Worm (Caenorhabditis elegans) whole organism, L4 larva: Measurements from ENCODE around the gene ZK666.15.

ENCODE experiments used
- F26F4.8 ChIP-seq: fragments of 200-800 bp; sonication (Bioruptor generic); conservative IDR thresholded peaks from 2 replicates; pipeline ENCODE4 v1.3.6; 2022; ENCODE audit warnings: missing genetic modification characterization, missing compliant biosample characterization
- F49E8.2 ChIP-seq: sonication (generic microtip); optimal IDR thresholded peaks from 2 replicates; lab custom pipeline; 2016; ENCODE audit warnings: missing compliant biosample characterization, mild to moderate bottlenecking, missing genetic modification characterization, borderline replicate concordance
- R02D3.7 ChIP-seq: fragments of 150-350 bp; sonication (generic microtip); optimal IDR thresholded peaks from 3 replicates; lab custom pipeline; 2014; ENCODE audit warnings: missing biosample characterization, missing genetic modification characterization
- T20F7.1 ChIP-seq: fragments of 200-800 bp; sonication (Bioruptor generic); optimal IDR thresholded peaks from 2 replicates; lab custom pipeline; 2018; ENCODE audit warnings: mild to moderate bottlenecking, missing genetic modification characterization, missing compliant biosample characterization
- Y105C5A.15 ChIP-seq: fragments of 200-800 bp; sonication (Bioruptor generic); IDR thresholded peaks from 2 replicates; pipeline ENCODE4 v1.3.6; 2022; ENCODE audit warnings: missing genetic modification characterization, missing compliant biosample characterization
- Y5F2A.4 ChIP-seq: fragments of 200-800 bp; sonication (Bioruptor generic); optimal IDR thresholded peaks from 2 replicates; lab custom pipeline; 2018; ENCODE audit warnings: mild to moderate bottlenecking, missing genetic modification characterization, missing compliant biosample characterization
- aha-1 ChIP-seq: fragments of 150-350 bp; peaks from one replicate; lab custom pipeline; 2014; ENCODE audit warnings: missing biosample characterization, missing genetic modification characterization
- aly-2 ChIP-seq: sonication (generic microtip); optimal IDR thresholded peaks from 2 replicates; lab custom pipeline; 2018; ENCODE audit warnings: missing biosample characterization, missing genetic modification characterization
- ama-1 ChIP-seq: fragments of 150-350 bp; optimal IDR thresholded peaks from 2 replicates; lab custom pipeline; 2014; ENCODE audit warnings: inconsistent platforms, mixed read lengths
- arid-1 ChIP-seq: fragments of 200-800 bp; sonication (Bioruptor generic); conservative IDR thresholded peaks from 2 replicates; pipeline ENCODE4 v1.3.6; 2022; ENCODE audit warnings: missing genetic modification reagents, missing genetic modification characterization, missing compliant biosample characterization
- attf-4 ChIP-seq: sonication (generic microtip); optimal IDR thresholded peaks from 3 replicates; lab custom pipeline; 2017; ENCODE audit warnings: missing biosample characterization, missing genetic modification characterization
- ceh-82 ChIP-seq: sonication (generic microtip); optimal IDR thresholded peaks from 2 replicates; lab custom pipeline; 2017; ENCODE audit warnings: missing biosample characterization, missing genetic modification characterization
- cey-2 ChIP-seq: sonication (generic microtip); optimal IDR thresholded peaks from 3 replicates; lab custom pipeline; 2017; ENCODE audit warnings: missing genetic modification characterization, mild to moderate bottlenecking, missing compliant biosample characterization, antibody characterized with exemption, borderline replicate concordance; ENCODE audit not compliant: insufficient read depth
- ctbp-1 ChIP-seq: fragments of 200-800 bp; sonication (Bioruptor generic); IDR thresholded peaks from 2 replicates; pipeline ENCODE4 v1.3.6; 2022; ENCODE audit warnings: missing genetic modification reagents, missing genetic modification characterization, missing compliant biosample characterization
- dmd-6 ChIP-seq: fragments of 200-800 bp; sonication (Bioruptor generic); IDR thresholded peaks from 2 replicates; pipeline ENCODE4 v1.3.6; 2022; ENCODE audit warnings: missing genetic modification reagents, missing genetic modification characterization, missing compliant biosample characterization
- dpl-1 ChIP-seq: fragments of 150-350 bp; optimal IDR thresholded peaks from 2 replicates; lab custom pipeline; 2014; ENCODE audit warnings: missing biosample characterization, missing genetic modification reagents, missing genetic modification characterization
- dve-1 ChIP-seq: sonication (generic microtip); optimal IDR thresholded peaks from 2 replicates; lab custom pipeline; 2017; ENCODE audit warnings: antibody characterized with exemption, mild to moderate bottlenecking, missing genetic modification characterization, missing compliant biosample characterization; ENCODE audit not compliant: insufficient read depth
- fkh-10 ChIP-seq: fragments of 150-350 bp; optimal IDR thresholded peaks from 2 replicates; lab custom pipeline; 2014; ENCODE audit warnings: missing biosample characterization, missing genetic modification reagents, missing genetic modification characterization
- hmg-1.1 ChIP-seq: fragments of 200-800 bp; sonication (Bioruptor generic); IDR thresholded peaks from 2 replicates; pipeline ENCODE4 v1.3.6; 2022; ENCODE audit warnings: missing genetic modification reagents, missing genetic modification characterization, missing compliant biosample characterization
- jun-1 ChIP-seq: fragments of 150-350 bp; optimal IDR thresholded peaks from 2 replicates; lab custom pipeline; 2014; ENCODE audit warnings: missing biosample characterization, missing genetic modification reagents, missing genetic modification characterization
- lim-7 ChIP-seq: fragments of 200-800 bp; sonication (Bioruptor generic); IDR thresholded peaks from 2 replicates; pipeline ENCODE4 v1.3.6; 2022; ENCODE audit warnings: missing genetic modification characterization, missing compliant biosample characterization
- lin-15B ChIP-seq: fragments of 150-350 bp; sonication (generic microtip); optimal IDR thresholded peaks from 3 replicates; lab custom pipeline; 2014; ENCODE audit warnings: missing biosample characterization, missing genetic modification characterization
- lsy-2 ChIP-seq, 2 experiments: fragments of 150-350 bp in 1 of 2; sonication (generic microtip) in 1 of 2; optimal IDR thresholded peaks; 2 replicates each; lab custom pipeline; 2014 to 2017; ENCODE audit warnings: missing biosample characterization in 2 of 2, missing genetic modification characterization in 2 of 2
- madf-9 ChIP-seq: fragments of 200-800 bp; sonication (Bioruptor generic); conservative IDR thresholded peaks from 2 replicates; pipeline ENCODE4 v1.3.6; 2022; ENCODE audit warnings: missing genetic modification reagents, missing genetic modification characterization, missing compliant biosample characterization
- mep-1 ChIP-seq: fragments of 150-350 bp; sonication (generic microtip); optimal IDR thresholded peaks from 3 replicates; lab custom pipeline; 2014; ENCODE audit warnings: missing biosample characterization, missing genetic modification characterization
- mes-2 ChIP-seq: sonication (generic microtip); optimal IDR thresholded peaks from 2 replicates; lab custom pipeline; 2016; ENCODE audit warnings: missing genotype, mild to moderate bottlenecking, missing genetic modification characterization, missing compliant biosample characterization; ENCODE audit not compliant: poor library complexity, severe bottlenecking
- mxl-2 ChIP-seq: fragments of 200-800 bp; sonication (Bioruptor generic); conservative IDR thresholded peaks from 2 replicates; pipeline ENCODE4 v1.3.6; 2022; ENCODE audit warnings: missing genetic modification reagents, missing genetic modification characterization, missing compliant biosample characterization
- nhr-10 ChIP-seq: fragments of 150-350 bp; optimal IDR thresholded peaks from 2 replicates; lab custom pipeline; 2014; ENCODE audit warnings: missing biosample characterization, missing genetic modification characterization
- nhr-102 ChIP-seq: sonication (generic microtip); optimal IDR thresholded peaks from 2 replicates; lab custom pipeline; 2016; ENCODE audit warnings: mild to moderate bottlenecking, missing genetic modification characterization, moderate library complexity, missing compliant biosample characterization
- nhr-11 ChIP-seq: fragments of 150-350 bp; optimal IDR thresholded peaks from 2 replicates; lab custom pipeline; 2014; ENCODE audit warnings: missing biosample characterization, missing genetic modification characterization
- nhr-25 ChIP-seq: sonication (generic microtip); optimal IDR thresholded peaks from 2 replicates; lab custom pipeline; 2017; ENCODE audit warnings: missing genetic modification characterization, mild to moderate bottlenecking, missing compliant biosample characterization, antibody characterized with exemption, moderate library complexity, borderline replicate concordance; ENCODE audit not compliant: insufficient read depth
- nhr-28 ChIP-seq: fragments of 150-350 bp; optimal IDR thresholded peaks from 2 replicates; lab custom pipeline; 2014; ENCODE audit warnings: missing biosample characterization, missing genetic modification characterization
- nhr-76 ChIP-seq: fragments of 150-350 bp; optimal IDR thresholded peaks from 2 replicates; lab custom pipeline; 2014; ENCODE audit warnings: missing biosample characterization, missing genetic modification characterization
- pha-4 ChIP-seq, 2 experiments: fragments of 150-350 bp in 1 of 2; fragments of 200-800 bp in 1 of 2; sonication (Bioruptor generic) in 1 of 2; IDR thresholded peaks in 1 of 2; optimal IDR thresholded peaks in 1 of 2; 2 replicates each; pipeline versions ENCODE4 v1.3.6 to Lab custom; 2014 to 2022; ENCODE audit warnings: missing genetic modification characterization in 2 of 2, missing genetic modification reagents in 2 of 2, missing biosample characterization in 1 of 2, missing compliant biosample characterization in 1 of 2
- rbr-2 ChIP-seq: sonication (generic microtip); optimal IDR thresholded peaks from 2 replicates; lab custom pipeline; 2016; ENCODE audit warnings: missing genotype, missing genetic modification characterization, missing compliant biosample characterization
- saeg-2 ChIP-seq: fragments of 200-800 bp; sonication (Bioruptor generic); IDR thresholded peaks from 2 replicates; pipeline ENCODE4 v1.3.6; 2022; ENCODE audit warnings: missing genetic modification reagents, missing genetic modification characterization, missing compliant biosample characterization
- set-16 ChIP-seq: fragments of 200-800 bp; sonication (Bioruptor generic); IDR thresholded peaks from 2 replicates; pipeline ENCODE4 v1.3.6; 2022; ENCODE audit warnings: missing genetic modification reagents, missing genetic modification characterization, missing compliant biosample characterization
- skn-1 ChIP-seq: fragments of 150-350 bp; optimal IDR thresholded peaks from 2 replicates; lab custom pipeline; 2014; ENCODE audit warnings: missing biosample characterization, missing genetic modification characterization
- snpc-1.2 ChIP-seq: fragments of 200-800 bp; sonication (Bioruptor generic); IDR thresholded peaks from 2 replicates; pipeline ENCODE4 v1.3.6; 2022; ENCODE audit warnings: missing genetic modification reagents, missing genetic modification characterization, missing compliant biosample characterization
- spr-1 ChIP-seq: sonication (generic microtip); optimal IDR thresholded peaks from 2 replicates; lab custom pipeline; 2016; ENCODE audit warnings: mild to moderate bottlenecking, missing genetic modification characterization, missing compliant biosample characterization
- tag-97 ChIP-seq: fragments of 200-800 bp; sonication (Bioruptor generic); IDR thresholded peaks from 2 replicates; pipeline ENCODE4 v1.3.6; 2022; ENCODE audit warnings: missing genetic modification characterization, missing compliant biosample characterization
- tra-1 ChIP-seq: fragments of 200-800 bp; sonication (Bioruptor generic); IDR thresholded peaks from 2 replicates; pipeline ENCODE4 v1.3.6; 2022; ENCODE audit warnings: missing genetic modification reagents, missing genetic modification characterization, missing compliant biosample characterization
- unc-130 ChIP-seq: sonication (generic microtip); optimal IDR thresholded peaks from 2 replicates; lab custom pipeline; 2016; ENCODE audit warnings: missing genetic modification reagents, missing genetic modification characterization, missing compliant biosample characterization
- zag-1 ChIP-seq: fragments of 150-350 bp; optimal IDR thresholded peaks from 2 replicates; lab custom pipeline; 2014; ENCODE audit warnings: missing biosample characterization, missing genetic modification characterization
- zfp-2 ChIP-seq: sonication (generic microtip); optimal IDR thresholded peaks from 2 replicates; lab custom pipeline; 2016; ENCODE audit warnings: mild to moderate bottlenecking, missing genetic modification characterization, missing compliant biosample characterization
- zfp-3 ChIP-seq: fragments of 200-800 bp; sonication (Bioruptor generic); conservative IDR thresholded peaks from 2 replicates; pipeline ENCODE4 v1.3.6; 2022; ENCODE audit warnings: missing genetic modification reagents, missing genetic modification characterization, missing compliant biosample characterization
- zip-11 ChIP-seq: fragments of 200-800 bp; sonication (Bioruptor generic); IDR thresholded peaks from 2 replicates; pipeline ENCODE4 v1.3.6; 2022; ENCODE audit warnings: missing genetic modification characterization, missing compliant biosample characterization

Gene ZK666.15

ce11 chrII:10527649-10528134 is 40.9 kb downstream of the ZK666.15 start, which contains the start of gene mab-10 (continued):
- peak; percentile 44 for TF ChIP-seq dmd-6 (GFP tag; lab: Robert Waterston, UW)
- no peak for TF ChIP-seq snpc-1.2
- TF ChIP-seq nhr-11 (tag; lab: Kevin White, UChicago), result peak; percentile 37
- no peak for TF ChIP-seq arid-1
- no peak for TF ChIP-seq skn-1 (tag; lab: Kevin White, UChicago)
- TF ChIP-seq madf-9 (GFP tag; lab: Robert Waterston, UW), result no peak
- TF ChIP-seq F26F4.8 (GFP tag; lab: Robert Waterston, UW), result no peak
- TF ChIP-seq jun-1 (tag; lab: Kevin White, UChicago), result no peak
- TF ChIP-seq ctbp-1 (GFP tag; lab: Robert Waterston, UW), result 0 out of 2 replicates have a peak, but pooled peaks have one; percentile 41
- TF ChIP-seq mes-2 (tag; lab: Kevin White, UChicago), result peak; percentile 55
- no peak for TF ChIP-seq cey-2
- TF ChIP-seq nhr-25 (tag; lab: Kevin White, UChicago), result peak; percentile 85
- TF ChIP-seq rbr-2 (tag; lab: Kevin White, UChicago), result peak; percentile 52

DNA sequence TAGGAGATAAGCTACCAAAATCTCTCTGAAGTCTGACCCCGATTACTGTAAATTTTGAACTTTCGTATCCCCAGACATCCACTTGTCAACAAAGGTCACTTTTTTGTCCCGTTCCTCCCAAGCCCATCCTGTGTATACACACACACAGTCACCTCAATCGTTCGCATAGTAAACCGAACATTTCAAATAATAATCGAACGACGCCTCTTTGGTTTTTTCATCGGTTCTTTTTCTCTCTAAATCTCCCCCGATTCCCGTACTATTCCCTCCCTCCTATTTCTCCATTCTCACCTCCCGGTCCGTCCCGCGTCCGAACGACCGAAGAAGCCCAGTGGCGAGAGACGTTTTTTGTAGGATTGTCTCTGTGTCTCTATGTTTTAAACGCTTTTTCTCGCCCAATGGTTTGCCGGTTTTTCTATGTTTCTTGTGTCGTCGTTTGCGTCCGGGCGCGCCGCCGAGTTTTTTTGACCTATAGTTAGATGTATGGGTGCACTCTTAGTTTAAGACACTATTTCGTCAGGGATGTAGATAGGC is 42.4 kb downstream of the ZK666.15 start:
- no peak for TF ChIP-seq tag-97 (GFP tag; lab: Robert Waterston, UW)
- TF ChIP-seq zip-11 (GFP tag; lab: Robert Waterston, UW), result no peak
- TF ChIP-seq lim-7 (GFP tag; lab: Robert Waterston, UW), result no peak
- no peak for TF ChIP-seq Y5F2A.4 (GFP tag; lab: Kevin White, UChicago)
- no peak for TF ChIP-seq fkh-10 (GFP tag; lab: Kevin White, UChicago)
- no peak for TF ChIP-seq ceh-82
- no peak for TF ChIP-seq F49E8.2 (tag; lab: Kevin White, UChicago)
- TF ChIP-seq R02D3.7, result no peak
- no peak for TF ChIP-seq mxl-2 (GFP tag; lab: Robert Waterston, UW)
- no peak for TF ChIP-seq skn-1 (tag; lab: Kevin White, UChicago)
- no peak for TF ChIP-seq T20F7.1 (GFP tag; lab: Kevin White, UChicago)
- peak; percentile 28 for TF ChIP-seq nhr-28 (tag; lab: Kevin White, UChicago)
- peak in 1 of 2 experiments; percentile 28 for TF ChIP-seq lsy-2 (tag; optimal IDR thresholded peaks at IDR 0.05; lab: Kevin White, UChicago)
- TF ChIP-seq nhr-102 (tag; lab: Kevin White, UChicago), result no peak
- TF ChIP-seq saeg-2 (GFP tag; lab: Robert Waterston, UW), result no peak
- peak; percentile 34 for TF ChIP-seq mep-1 (tag; lab: Kevin White, UChicago)
- TF ChIP-seq tra-1 (GFP tag; lab: Robert Waterston, UW), result no peak
- TF ChIP-seq lin-15B (tag; lab: Kevin White, UChicago), result no peak
- no peak for TF ChIP-seq zag-1 (tag; lab: Kevin White, UChicago)
- TF ChIP-seq dve-1, result peak; percentile 78
- TF ChIP-seq hmg-1.1 (GFP tag; lab: Robert Waterston, UW), result no peak
- TF ChIP-seq mes-2 (tag; lab: Kevin White, UChicago), result no peak
- TF ChIP-seq arid-1, result 0 out of 2 replicates have a peak, but pooled peaks have one; percentile 26
- TF ChIP-seq nhr-76 (tag; lab: Kevin White, UChicago), result no peak
- peak; percentile 4 for TF ChIP-seq dpl-1 (GFP tag; lab: Kevin White, UChicago)
- no peak for TF ChIP-seq Y105C5A.15
- no peak for TF ChIP-seq attf-4
- TF ChIP-seq snpc-1.2, result no peak
- no peak for TF ChIP-seq aly-2
- TF ChIP-seq pha-4 (GFP tag; IDR thresholded peaks at IDR 0.05; lab: Robert Waterston, UW), result no peak
- TF ChIP-seq pha-4 (tag; optimal IDR thresholded peaks at IDR 0.05; lab: Kevin White, UChicago), result peak; percentile 86
- TF ChIP-seq dmd-6 (GFP tag; lab: Robert Waterston, UW), result 0 out of 2 replicates have a peak, but pooled peaks have one; percentile 24
- TF ChIP-seq unc-130, result no peak
- no peak for TF ChIP-seq nhr-10 (tag; lab: Kevin White, UChicago)
- TF ChIP-seq nhr-11 (tag; lab: Kevin White, UChicago), result no peak
- no peak for TF ChIP-seq zfp-2 (tag; lab: Kevin White, UChicago)
- TF ChIP-seq rbr-2 (tag; lab: Kevin White, UChicago), result peak; percentile 27
- TF ChIP-seq spr-1, result peak; percentile 30
- TF ChIP-seq zfp-3 (GFP tag; lab: Robert Waterston, UW), result no peak
- no peak; the same call in 1 of the 2 replicates for TF ChIP-seq set-16 (GFP tag; lab: Robert Waterston, UW)
- peak; percentile 69 for TF ChIP-seq aha-1 (tag; lab: Kevin White, UChicago)
- TF ChIP-seq ama-1, result no peak
